Worm (Caenorhabditis elegans): Measurements from ENCODE around the gene nhr-197.

DNA sequence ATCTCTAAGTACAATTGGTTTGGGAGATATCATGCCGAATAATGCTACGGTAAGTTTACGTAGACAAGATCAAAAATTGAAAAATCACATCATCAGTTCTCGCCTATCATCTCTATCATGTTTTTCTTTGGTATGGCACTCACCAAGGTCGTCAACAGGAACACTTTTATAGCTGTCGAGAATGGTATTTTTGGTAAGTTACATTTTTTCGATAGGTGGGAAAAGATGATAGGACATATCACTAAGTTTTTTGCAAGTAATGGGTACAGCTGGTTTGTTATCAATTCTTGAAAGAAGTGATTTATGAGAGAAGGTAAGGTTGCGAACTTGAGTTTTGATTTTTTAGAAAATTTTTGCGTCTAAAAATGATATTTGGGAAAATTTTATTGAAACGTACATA, 20.2 kb downstream of the nhr-197 start:
- TF ChIP-seq ref-1 (GFP tag; conservative IDR thresholded peaks at IDR 0.05) (no peak), T22C8.4 (GFP tag; IDR thresholded peaks at IDR 0.05) (no peak), flt-1 (GFP tag; IDR thresholded peaks at IDR 0.05) (no peak), cog-1 (tag; optimal IDR thresholded peaks at IDR 0.05) (no peak), med-1 (GFP tag; optimal IDR thresholded peaks at IDR 0.05; ENCODE audit: insufficient read depth) (no peak), tab-1 (GFP tag; IDR thresholded peaks at IDR 0.05) (no peak), klf-2 (GFP tag; conservative IDR thresholded peaks at IDR 0.05) (no peak), ztf-29 (GFP tag; IDR thresholded peaks at IDR 0.05) (no peak)

Measured in whole organism, midembryonic.